Worm (Caenorhabditis elegans) whole organism, L2 larva: ENCODE results near the gene grd-2.

ENCODE experiments used
- C34F6.9 ChIP-seq: fragments of 150-350 bp; optimal IDR thresholded peaks from 2 replicates; lab custom pipeline; 2014; ENCODE audit warnings: missing biosample characterization, missing genetic modification characterization
- F13H6.1 ChIP-seq: sonication (generic microtip); optimal IDR thresholded peaks from 2 replicates; lab custom pipeline; 2016; ENCODE audit warnings: missing genetic modification characterization, missing compliant biosample characterization
- R02D3.7 ChIP-seq: fragments of 150-350 bp; optimal IDR thresholded peaks from 2 replicates; lab custom pipeline; 2014; ENCODE audit warnings: missing biosample characterization, missing genetic modification characterization
- Y55F3AM.14 ChIP-seq: fragments of 200-800 bp; sonication (Bioruptor generic); optimal IDR thresholded peaks from 2 replicates; lab custom pipeline; 2018; ENCODE audit warnings: mild to moderate bottlenecking, missing genetic modification characterization, missing compliant biosample characterization
- ama-1 ChIP-seq: fragments of 150-350 bp; optimal IDR thresholded peaks from 2 replicates; lab custom pipeline; 2018; ENCODE audit warnings: inconsistent platforms
- ceh-16 ChIP-seq: fragments of 150-350 bp; optimal IDR thresholded peaks from 2 replicates; lab custom pipeline; 2014; ENCODE audit warnings: missing biosample characterization, missing genetic modification characterization
- ceh-82 ChIP-seq: fragments of 150-350 bp; optimal IDR thresholded peaks from 2 replicates; lab custom pipeline; 2014; ENCODE audit warnings: missing biosample characterization, missing genetic modification characterization
- crh-2 ChIP-seq: sonication (generic microtip); optimal IDR thresholded peaks from 2 replicates; lab custom pipeline; 2017; ENCODE audit warnings: missing biosample characterization, missing genetic modification characterization
- dmd-4 ChIP-seq: sonication (generic microtip); optimal IDR thresholded peaks from 2 replicates; lab custom pipeline; 2017; ENCODE audit warnings: missing biosample characterization, missing genetic modification characterization
- elt-1 ChIP-seq: fragments of 150-350 bp; optimal IDR thresholded peaks from 2 replicates; lab custom pipeline; 2014; ENCODE audit warnings: missing biosample characterization, missing genetic modification characterization
- elt-3 ChIP-seq: sonication (generic microtip); optimal IDR thresholded peaks from 2 replicates; lab custom pipeline; 2017; ENCODE audit warnings: missing biosample characterization, missing genetic modification characterization
- fos-1 ChIP-seq: fragments of 150-350 bp; optimal IDR thresholded peaks from 2 replicates; lab custom pipeline; 2014; ENCODE audit warnings: missing biosample characterization, missing genetic modification characterization
- lin-11 ChIP-seq: fragments of 150-350 bp; sonication (generic microtip); optimal IDR thresholded peaks from 2 replicates; lab custom pipeline; 2014; ENCODE audit warnings: missing biosample characterization, missing genetic modification characterization, inconsistent platforms, mixed read lengths
- lin-13 ChIP-seq: fragments of 150-350 bp; optimal IDR thresholded peaks from 2 replicates; lab custom pipeline; 2014; ENCODE audit warnings: missing biosample characterization, missing genetic modification reagents, missing genetic modification characterization
- lin-39 ChIP-seq: fragments of 150-350 bp; optimal IDR thresholded peaks from 2 replicates; lab custom pipeline; 2014; ENCODE audit warnings: missing biosample characterization, missing genetic modification reagents, missing genetic modification characterization
- lsy-2 ChIP-seq, 2 experiments: fragments of 150-350 bp in 1 of 2; sonication (generic microtip) in 1 of 2; optimal IDR thresholded peaks; 2 replicates each; lab custom pipeline; 2014 to 2017; ENCODE audit warnings: missing biosample characterization in 2 of 2, missing genetic modification characterization in 2 of 2
- mbf-1 ChIP-seq: sonication (generic microtip); optimal IDR thresholded peaks from 2 replicates; lab custom pipeline; 2017; ENCODE audit warnings: missing biosample characterization, missing genetic modification characterization
- nhr-10 ChIP-seq: sonication (generic microtip); optimal IDR thresholded peaks from 2 replicates; lab custom pipeline; 2017; ENCODE audit warnings: missing biosample characterization, missing genetic modification characterization
- nhr-11 ChIP-seq: fragments of 150-350 bp; optimal IDR thresholded peaks from 2 replicates; lab custom pipeline; 2014; ENCODE audit warnings: missing biosample characterization, missing genetic modification characterization
- nhr-12 ChIP-seq: fragments of 150-350 bp; optimal IDR thresholded peaks from 2 replicates; lab custom pipeline; 2014; ENCODE audit warnings: missing biosample characterization, missing genetic modification characterization
- nhr-129 ChIP-seq: fragments of 150-350 bp; optimal IDR thresholded peaks from 2 replicates; lab custom pipeline; 2014; ENCODE audit warnings: missing biosample characterization, missing genetic modification characterization
- nhr-21 ChIP-seq: fragments of 150-350 bp; optimal IDR thresholded peaks from 2 replicates; lab custom pipeline; 2014; ENCODE audit warnings: missing biosample characterization, missing genetic modification characterization
- nhr-23 ChIP-seq: fragments of 150-350 bp; optimal IDR thresholded peaks from 2 replicates; lab custom pipeline; 2014; ENCODE audit warnings: missing biosample characterization, missing genetic modification reagents, missing genetic modification characterization
- nhr-237 ChIP-seq: fragments of 150-350 bp; optimal IDR thresholded peaks from 2 replicates; lab custom pipeline; 2014; ENCODE audit warnings: missing biosample characterization, missing genetic modification characterization
- nhr-77 ChIP-seq: fragments of 150-350 bp; optimal IDR thresholded peaks from 2 replicates; lab custom pipeline; 2014; ENCODE audit warnings: missing biosample characterization, missing genetic modification characterization
- skn-1 ChIP-seq: sonication (generic microtip); optimal IDR thresholded peaks from 2 replicates; lab custom pipeline; 2017; ENCODE audit warnings: missing biosample characterization, missing genetic modification characterization
- sma-9 ChIP-seq, 2 experiments: fragments of 150-350 bp in 1 of 2; sonication (generic microtip) in 1 of 2; optimal IDR thresholded peaks; 2 replicates each; lab custom pipeline; 2014 to 2016; ENCODE audit warnings: missing genetic modification characterization in 2 of 2, mild to moderate bottlenecking in 1 of 2, missing biosample characterization in 1 of 2, missing compliant biosample characterization in 1 of 2, missing genetic modification reagents in 1 of 2, moderate library complexity in 1 of 2
- snpc-4 ChIP-seq: fragments of 150-350 bp; optimal IDR thresholded peaks from 2 replicates; lab custom pipeline; 2014; ENCODE audit warnings: missing biosample characterization, missing genetic modification characterization
- unc-62 ChIP-seq: fragments of 150-350 bp; optimal IDR thresholded peaks from 2 replicates; lab custom pipeline; 2014; ENCODE audit warnings: missing biosample characterization, missing genetic modification reagents, missing genetic modification characterization
- zag-1 ChIP-seq: fragments of 150-350 bp; optimal IDR thresholded peaks from 2 replicates; lab custom pipeline; 2014; ENCODE audit warnings: missing biosample characterization, missing genetic modification characterization
- ztf-1 ChIP-seq: fragments of 200-800 bp; sonication (Bioruptor generic); conservative IDR thresholded peaks from 2 replicates; pipeline ENCODE4 v1.3.6; 2022; ENCODE audit warnings: missing genetic modification characterization, missing compliant biosample characterization
- ztf-11 ChIP-seq: sonication (generic microtip); optimal IDR thresholded peaks from 2 replicates; lab custom pipeline; 2017; ENCODE audit warnings: missing biosample characterization, missing genetic modification characterization
- ztf-4 ChIP-seq: fragments of 150-350 bp; optimal IDR thresholded peaks from 2 replicates; lab custom pipeline; 2014; ENCODE audit warnings: missing biosample characterization, missing genetic modification characterization

Gene grd-2

ce11 chrV:20600704-20601103 lies 8.9 kb upstream of the grd-2 start:
- TF ChIP-seq ztf-11, result no peak
- no peak for TF ChIP-seq snpc-4 (tag; lab: Kevin White, UChicago)
- no peak for TF ChIP-seq fos-1 (tag; lab: Kevin White, UChicago)
- no peak for TF ChIP-seq mbf-1 (tag; lab: Kevin White, UChicago)
- TF ChIP-seq elt-1, result no peak
- TF ChIP-seq crh-2 (tag; lab: Kevin White, UChicago), result no peak
- TF ChIP-seq ztf-1 (GFP tag; lab: Robert Waterston, UW), result no peak
- no peak for TF ChIP-seq C34F6.9 (tag; lab: Kevin White, UChicago)
- TF ChIP-seq dmd-4 (tag; lab: Kevin White, UChicago), result no peak
- TF ChIP-seq lin-13 (GFP tag; lab: Kevin White, UChicago), result no peak
- TF ChIP-seq lin-11 (tag; lab: Kevin White, UChicago), result no peak
- TF ChIP-seq unc-62 (GFP tag; lab: Kevin White, UChicago), result no peak

- no peak for TF ChIP-seq ztf-4
- TF ChIP-seq elt-3 (tag; lab: Kevin White, UChicago), result no peak
- no peak for TF ChIP-seq skn-1 (tag; lab: Kevin White, UChicago)
- TF ChIP-seq fos-1 (tag; lab: Kevin White, UChicago), result no peak
- no peak for TF ChIP-seq C34F6.9 (tag; lab: Kevin White, UChicago)
- no peak for TF ChIP-seq ceh-82 (tag; lab: Kevin White, UChicago)
- no peak for TF ChIP-seq nhr-21 (tag; lab: Kevin White, UChicago)
- TF ChIP-seq lin-11 (tag; lab: Kevin White, UChicago), result no peak
- no peak for TF ChIP-seq Y55F3AM.14 (GFP tag; lab: Kevin White, UChicago)
- TF ChIP-seq nhr-11 (tag; lab: Kevin White, UChicago), result no peak
- no peak for TF ChIP-seq lin-39 (tag; lab: Kevin White, UChicago)
- no peak for TF ChIP-seq ama-1
- TF ChIP-seq nhr-12 (tag; lab: Kevin White, UChicago), result no peak
- no peak for TF ChIP-seq lin-13 (GFP tag; lab: Kevin White, UChicago)
- TF ChIP-seq R02D3.7 (tag; lab: Kevin White, UChicago), result no peak
Measured at ce11 chrV:20603014-20603413, 6.6 kb upstream of the grd-2 start, which contains the start of gene ttr-11. TSS of gene ttr-11 (plus strand) at chrV:20603314.

- TF ChIP-seq ztf-1 (GFP tag; lab: Robert Waterston, UW) (no peak), lin-11 (tag; lab: Kevin White, UChicago) (no peak), nhr-10 (tag; lab: Kevin White, UChicago) (no peak), lsy-2 (tag; optimal IDR thresholded peaks at IDR 0.05; lab: Kevin White, UChicago) (no peak), Y55F3AM.14 (GFP tag; lab: Kevin White, UChicago) (no peak), F13H6.1 (tag; lab: Kevin White, UChicago) (no peak), lin-39 (tag; lab: Kevin White, UChicago) (no peak)
Measured at ce11 chrV:20604606-20605155, 4.9 kb upstream of the grd-2 start, which contains the start of gene ttr-57. TSS of gene ttr-57 (plus strand) at chrV:20605105.

DNA sequence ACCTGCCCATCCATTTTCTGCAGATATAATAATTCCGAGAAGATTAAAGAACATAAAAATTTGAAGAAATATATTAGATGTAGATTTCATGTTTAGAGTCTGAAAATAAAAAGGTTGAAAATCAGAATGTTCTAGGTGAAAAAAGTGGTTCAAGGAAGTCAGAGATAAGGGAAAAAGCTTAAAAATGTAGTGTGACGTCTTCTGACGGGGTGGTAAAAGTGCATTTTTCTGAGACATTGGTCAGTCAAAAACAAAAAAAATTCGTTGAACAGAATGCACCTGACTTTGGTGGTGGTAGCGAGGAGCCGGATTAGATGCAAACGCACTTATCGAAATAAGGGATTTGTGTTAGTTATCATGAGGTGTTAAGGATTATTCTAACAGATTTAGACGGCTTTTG lies 3.0 kb upstream of the grd-2 start, which contains the start of gene F46B3.23:
F46B3.23 (minus strand) TSS at position 101 of the 400 bp plus-strand sequence.
- TF ChIP-seq lsy-2 (tag; optimal IDR thresholded peaks at IDR 0.05; lab: Kevin White, UChicago) (no peak), lin-39 (tag; lab: Kevin White, UChicago) (no peak), nhr-237 (no peak), lin-13 (GFP tag; lab: Kevin White, UChicago) (no peak), R02D3.7 (tag; lab: Kevin White, UChicago) (no peak), lin-11 (tag; lab: Kevin White, UChicago) (no peak), C34F6.9 (tag; lab: Kevin White, UChicago) (no peak), ceh-82 (tag; lab: Kevin White, UChicago) (no peak), nhr-12 (tag; lab: Kevin White, UChicago) (no peak), ama-1 (no peak), nhr-23 (tag; lab: Kevin White, UChicago) (no peak)

DNA sequence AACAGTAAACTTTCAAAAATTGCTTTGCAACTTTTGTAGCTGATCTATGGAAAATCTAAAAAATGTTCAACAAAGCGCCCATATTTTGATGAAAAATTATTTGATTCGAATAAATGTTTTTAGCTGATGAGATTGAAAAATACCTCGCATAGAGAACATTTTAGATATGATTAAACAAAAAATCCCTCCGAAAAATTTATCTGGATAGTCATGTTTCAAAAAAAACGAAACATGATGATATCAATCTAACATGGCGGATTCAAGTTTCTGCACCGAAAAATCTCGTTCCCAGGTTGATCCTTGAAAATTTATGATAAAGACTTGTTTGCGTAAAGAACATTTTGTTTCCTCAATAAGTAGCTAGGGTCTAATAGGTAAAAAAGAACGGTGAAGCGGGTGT lies 906 bp upstream of the grd-2 start, which contains the start of gene ttr-12:
ttr-12 (minus strand) TSS at position 101 of the 400 bp plus-strand sequence.
- no peak for TF ChIP-seq elt-3 (tag; lab: Kevin White, UChicago)
- TF ChIP-seq nhr-23 (tag; lab: Kevin White, UChicago), result no peak
- no peak for TF ChIP-seq skn-1 (tag; lab: Kevin White, UChicago)
- no peak for TF ChIP-seq ceh-16
- no peak for TF ChIP-seq lin-39 (tag; lab: Kevin White, UChicago)
- TF ChIP-seq fos-1 (tag; lab: Kevin White, UChicago), result no peak
- TF ChIP-seq nhr-237, result no peak
- no peak for TF ChIP-seq zag-1
- no peak for TF ChIP-seq C34F6.9 (tag; lab: Kevin White, UChicago)
- no peak for TF ChIP-seq lin-13 (GFP tag; lab: Kevin White, UChicago)
- TF ChIP-seq sma-9 (GFP tag; optimal IDR thresholded peaks at IDR 0.05; lab: Kevin White, UChicago), result no peak
- no peak for TF ChIP-seq sma-9 (tag; optimal IDR thresholded peaks at IDR 0.05; lab: Kevin White, UChicago)
- no peak for TF ChIP-seq nhr-77 (tag; lab: Kevin White, UChicago)
- no peak for TF ChIP-seq nhr-129
- no peak for TF ChIP-seq nhr-21 (tag; lab: Kevin White, UChicago)
- TF ChIP-seq unc-62 (GFP tag; lab: Kevin White, UChicago), result no peak
- TF ChIP-seq mbf-1 (tag; lab: Kevin White, UChicago), result no peak
